Worm (Caenorhabditis elegans): ENCODE measurements around the gene sap-140.

ce11 chrIII:7508128-7508635 lies 8.6 kb downstream of the sap-140 start, which contains the start of gene cls-1:
- TF ChIP-seq unc-62 (GFP tag; optimal IDR thresholded peaks at IDR 0.05) (no peak), ceh-43 (GFP tag; optimal IDR thresholded peaks at IDR 0.05) (no peak), ztf-11 (tag; optimal IDR thresholded peaks at IDR 0.05) (no peak), nhr-12 (tag; optimal IDR thresholded peaks at IDR 0.05) (no peak), elt-1 (tag; optimal IDR thresholded peaks at IDR 0.05; ENCODE audit: borderline replicate concordance, insufficient read depth) (no peak), mep-1 (tag; optimal IDR thresholded peaks at IDR 0.05) (no peak)

Measured in whole organism, mixed stage, embryonic.